Worm (Caenorhabditis elegans) whole organism, young adult: Measurements from ENCODE around the gene crn-7.

ENCODE experiments used
- B0336.3 ChIP-seq: fragments of 200-800 bp; sonication (Bioruptor generic); IDR thresholded peaks from 2 replicates; pipeline ENCODE4 v1.3.6; 2022; ENCODE audit warnings: missing genetic modification characterization, missing compliant biosample characterization
- D2030.7 ChIP-seq: fragments of 200-800 bp; sonication (Bioruptor generic); IDR thresholded peaks from 2 replicates; pipeline ENCODE4 v1.3.6; 2022; ENCODE audit warnings: missing genetic modification reagents, missing genetic modification characterization, missing compliant biosample characterization
- F37B4.10 ChIP-seq: fragments of 200-800 bp; sonication (Bioruptor generic); IDR thresholded peaks from 2 replicates; pipeline ENCODE4 v1.3.6; 2022; ENCODE audit warnings: missing genetic modification characterization, missing compliant biosample characterization
- F55B11.4 ChIP-seq: sonication (generic microtip); optimal IDR thresholded peaks from 2 replicates; lab custom pipeline; 2016; ENCODE audit warnings: missing compliant biosample characterization, missing genetic modification characterization, borderline replicate concordance; ENCODE audit not compliant: insufficient read depth
- Y67H2A.10 ChIP-seq: fragments of 200-800 bp; sonication (Bioruptor generic); conservative IDR thresholded peaks from 2 replicates; pipeline ENCODE4 v1.3.6; 2022; ENCODE audit warnings: missing genetic modification reagents, missing genetic modification characterization, missing compliant biosample characterization
- Y95B8A.8 ChIP-seq: fragments of 200-800 bp; sonication (Bioruptor generic); IDR thresholded peaks from 2 replicates; pipeline ENCODE4 v1.3.6; 2022; ENCODE audit warnings: missing genetic modification reagents, missing genetic modification characterization, missing compliant biosample characterization
- bed-1 ChIP-seq: fragments of 200-800 bp; sonication (Bioruptor generic); IDR thresholded peaks from 2 replicates; pipeline ENCODE4 v1.3.6; 2022; ENCODE audit warnings: missing genetic modification reagents, missing genetic modification characterization, missing compliant biosample characterization
- him-1 ChIP-seq: sonication (generic microtip); optimal IDR thresholded peaks from 2 replicates; lab custom pipeline; 2016; ENCODE audit warnings: missing genotype, missing genetic modification reagents, missing genetic modification characterization, missing compliant biosample characterization
- hmg-20 ChIP-seq: fragments of 200-800 bp; sonication (Bioruptor generic); IDR thresholded peaks from 2 replicates; pipeline ENCODE4 v1.3.6; 2022; ENCODE audit warnings: missing genetic modification reagents, missing genetic modification characterization, missing compliant biosample characterization
- lir-1 ChIP-seq: fragments of 200-800 bp; sonication (Bioruptor generic); conservative IDR thresholded peaks from 2 replicates; pipeline ENCODE4 v1.3.6; 2022; ENCODE audit warnings: missing genetic modification reagents, missing genetic modification characterization, missing compliant biosample characterization
- nfya-1 ChIP-seq: sonication (generic microtip); optimal IDR thresholded peaks from 2 replicates; lab custom pipeline; 2017; ENCODE audit warnings: antibody characterized with exemption, missing compliant biosample characterization, missing genetic modification characterization, borderline replicate concordance; ENCODE audit not compliant: insufficient read depth
- unc-62 ChIP-seq: fragments of 150-350 bp; optimal IDR thresholded peaks from 2 replicates; lab custom pipeline; 2014; ENCODE audit warnings: missing biosample characterization, missing genetic modification reagents, missing genetic modification characterization
- xnd-1 ChIP-seq: sonication (generic microtip); optimal IDR thresholded peaks from 2 replicates; lab custom pipeline; 2016; ENCODE audit warnings: missing genotype, missing genetic modification reagents, missing genetic modification characterization, missing compliant biosample characterization

DNA sequence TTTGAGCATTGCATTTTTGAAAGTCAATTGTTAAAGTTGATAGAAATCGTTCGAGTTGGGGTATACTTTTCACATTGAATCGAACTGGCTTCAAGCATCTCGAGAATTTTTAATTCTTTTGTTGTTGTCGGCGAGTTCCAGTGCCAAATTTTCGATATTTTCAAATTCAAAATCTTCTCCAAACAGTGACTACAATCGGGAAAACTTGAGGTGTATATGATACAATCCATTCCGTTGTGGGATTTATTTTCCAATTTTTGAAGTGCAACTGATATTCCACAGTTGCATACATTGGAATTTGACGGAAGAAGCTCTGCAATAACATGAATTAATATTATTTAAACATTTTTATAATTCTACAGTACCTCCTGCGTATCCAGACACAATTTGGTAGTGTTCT, 37.5 kb downstream of the crn-7 start:
- TF ChIP-seq Y67H2A.10 (GFP tag; lab: Robert Waterston, UW) (no peak), F55B11.4 (tag; lab: Kevin White, UChicago) (no peak), D2030.7 (no peak), unc-62 (GFP tag; lab: Kevin White, UChicago) (no peak), B0336.3 (GFP tag; lab: Robert Waterston, UW) (no peak), nfya-1 (tag; lab: Kevin White, UChicago) (no peak), Y95B8A.8 (GFP tag; lab: Robert Waterston, UW) (no peak), him-1 (tag; lab: Kevin White, UChicago) (no peak), lir-1 (GFP tag; lab: Robert Waterston, UW) (no peak), bed-1 (GFP tag; lab: Robert Waterston, UW) (no peak), xnd-1 (no peak), F37B4.10 (no peak), hmg-20 (GFP tag; lab: Robert Waterston, UW) (no peak)
